Worm (Caenorhabditis elegans) whole organism, young adult: ENCODE results near the gene cca-1.
A peak's percentile ranks its signal among the peaks of the same experiment; 100 is the strongest.

Experiments used
- B0035.1 ChIP-seq: sonication (generic microtip); optimal IDR thresholded peaks from 2 replicates; lab custom pipeline; 2016; ENCODE audit warnings: missing genetic modification characterization, mild to moderate bottlenecking, missing compliant biosample characterization, missing genotype, missing genetic modification reagents
- F22D6.2 ChIP-seq: sonication (generic microtip); optimal IDR thresholded peaks from 2 replicates; lab custom pipeline; 2016; ENCODE audit warnings: mild to moderate bottlenecking, missing genetic modification characterization, missing compliant biosample characterization
- F33H1.4 ChIP-seq: fragments of 200-800 bp; sonication (Bioruptor generic); IDR thresholded peaks from 2 replicates; pipeline ENCODE4 v1.3.6; 2022; ENCODE audit warnings: missing genetic modification reagents, missing genetic modification characterization, missing compliant biosample characterization
- F49E8.2 ChIP-seq: sonication (generic microtip); optimal IDR thresholded peaks from 3 replicates; lab custom pipeline; 2017; ENCODE audit warnings: missing genetic modification characterization, mild to moderate bottlenecking, missing compliant biosample characterization, antibody characterized with exemption, moderate library complexity; ENCODE audit not compliant: insufficient read depth
- Y53F4B.3 ChIP-seq: fragments of 200-800 bp; sonication (Bioruptor generic); IDR thresholded peaks from 2 replicates; pipeline ENCODE4 v1.3.6; 2022; ENCODE audit warnings: missing genetic modification reagents, missing genetic modification characterization, missing compliant biosample characterization
- Y56A3A.18 ChIP-seq: fragments of 200-800 bp; sonication (Bioruptor generic); IDR thresholded peaks from 2 replicates; pipeline ENCODE4 v1.3.6; 2022; ENCODE audit warnings: missing genetic modification reagents, missing genetic modification characterization, missing compliant biosample characterization
- Y79H2A.3 ChIP-seq: fragments of 200-800 bp; sonication (Bioruptor generic); conservative IDR thresholded peaks from 2 replicates; pipeline ENCODE4 v1.3.6; 2022; ENCODE audit warnings: missing genetic modification reagents, missing genetic modification characterization, missing compliant biosample characterization
- akir-1 ChIP-seq: fragments of 200-800 bp; sonication (Bioruptor generic); optimal IDR thresholded peaks from 2 replicates; lab custom pipeline; 2018; ENCODE audit warnings: mild to moderate bottlenecking, missing genetic modification characterization, moderate library complexity, missing compliant biosample characterization
- aptf-2 ChIP-seq: fragments of 200-800 bp; sonication (Bioruptor generic); conservative IDR thresholded peaks from 2 replicates; pipeline ENCODE4 v1.3.6; 2022; ENCODE audit warnings: missing genetic modification reagents, missing genetic modification characterization, missing compliant biosample characterization
- athp-1 ChIP-seq: sonication (generic microtip); optimal IDR thresholded peaks from 2 replicates; lab custom pipeline; 2017; ENCODE audit warnings: mild to moderate bottlenecking, missing genetic modification characterization, missing compliant biosample characterization
- attf-6 ChIP-seq: fragments of 200-800 bp; sonication (Bioruptor generic); IDR thresholded peaks from 2 replicates; pipeline ENCODE4 v1.3.6; 2022; ENCODE audit warnings: missing genetic modification reagents, missing genetic modification characterization, missing compliant biosample characterization
- cebp-1 ChIP-seq, 2 experiments: fragments of 200-800 bp in 1 of 2; sonication (Bioruptor generic) in 1 of 2; sonication (generic microtip) in 1 of 2; IDR thresholded peaks in 1 of 2; optimal IDR thresholded peaks in 1 of 2; 2 replicates each; pipeline versions ENCODE4 v1.3.6 to Lab custom; 2017 to 2022; ENCODE audit warnings: missing compliant biosample characterization in 2 of 2, missing genetic modification characterization in 2 of 2, mild to moderate bottlenecking in 1 of 2, missing genetic modification reagents in 1 of 2, moderate library complexity in 1 of 2
- ceh-79 ChIP-seq: sonication (generic microtip); optimal IDR thresholded peaks from 2 replicates; lab custom pipeline; 2017; ENCODE audit warnings: mild to moderate bottlenecking, missing genetic modification characterization, missing compliant biosample characterization
- chd-7 ChIP-seq: sonication (generic microtip); optimal IDR thresholded peaks from 2 replicates; lab custom pipeline; 2016; ENCODE audit warnings: mild to moderate bottlenecking, missing genetic modification characterization, moderate library complexity, missing compliant biosample characterization
- dox-1 ChIP-seq: fragments of 200-800 bp; sonication (Bioruptor generic); IDR thresholded peaks from 2 replicates; pipeline ENCODE4 v1.3.6; 2022; ENCODE audit warnings: missing genetic modification reagents, missing genetic modification characterization, missing compliant biosample characterization
- egrh-3 ChIP-seq: fragments of 200-800 bp; sonication (Bioruptor generic); IDR thresholded peaks from 2 replicates; pipeline ENCODE4 v1.3.6; 2022; ENCODE audit warnings: missing genetic modification reagents, missing genetic modification characterization, missing compliant biosample characterization
- fkh-3 ChIP-seq: sonication (generic microtip); optimal IDR thresholded peaks from 2 replicates; lab custom pipeline; 2016; ENCODE audit warnings: mild to moderate bottlenecking, missing genetic modification characterization, missing compliant biosample characterization
- gei-17 ChIP-seq: fragments of 200-800 bp; sonication (Bioruptor generic); optimal IDR thresholded peaks from 2 replicates; lab custom pipeline; 2018; ENCODE audit warnings: mild to moderate bottlenecking, missing genetic modification characterization, missing compliant biosample characterization
- him-1 ChIP-seq: sonication (generic microtip); optimal IDR thresholded peaks from 2 replicates; lab custom pipeline; 2016; ENCODE audit warnings: missing genotype, missing genetic modification reagents, missing genetic modification characterization, missing compliant biosample characterization
- hmg-1.2 ChIP-seq: fragments of 200-800 bp; sonication (Bioruptor generic); IDR thresholded peaks from 2 replicates; pipeline ENCODE4 v1.3.6; 2022; ENCODE audit warnings: missing genetic modification reagents, missing genetic modification characterization, missing compliant biosample characterization
- hsf-1 ChIP-seq: fragments of 200-800 bp; sonication (Bioruptor generic); IDR thresholded peaks from 2 replicates; pipeline ENCODE4 v1.3.6; 2022; ENCODE audit warnings: missing genetic modification reagents, missing genetic modification characterization, missing compliant biosample characterization
- lag-1 ChIP-seq: fragments of 200-800 bp; sonication (Bioruptor generic); IDR thresholded peaks from 2 replicates; pipeline ENCODE4 v1.3.6; 2022; ENCODE audit warnings: missing genetic modification reagents, missing genetic modification characterization, missing compliant biosample characterization
- let-526 ChIP-seq: fragments of 200-800 bp; sonication (Bioruptor generic); IDR thresholded peaks from 2 replicates; pipeline ENCODE4 v1.3.6; 2022; ENCODE audit warnings: missing genetic modification reagents, missing genetic modification characterization, missing compliant biosample characterization
- lin-35 ChIP-seq, 3 experiments: fragments of 150-350 bp in 2 of 3; sonication (generic microtip) in 1 of 3; optimal IDR thresholded peaks; 2 replicates each; lab custom pipeline; 2014 to 2018; ENCODE audit warnings: missing biosample characterization in 3 of 3, missing genetic modification characterization in 3 of 3, missing genetic modification reagents in 3 of 3
- madf-6 ChIP-seq: fragments of 200-800 bp; sonication (Bioruptor generic); IDR thresholded peaks from 2 replicates; pipeline ENCODE4 v1.3.6; 2022; ENCODE audit warnings: missing genetic modification reagents, missing genetic modification characterization, missing compliant biosample characterization
- madf-8 ChIP-seq: fragments of 200-800 bp; sonication (Bioruptor generic); conservative IDR thresholded peaks from 2 replicates; pipeline ENCODE4 v1.3.6; 2022; ENCODE audit warnings: missing genetic modification reagents, missing genetic modification characterization, missing compliant biosample characterization
- mxl-1 ChIP-seq: sonication (generic microtip); optimal IDR thresholded peaks from 2 replicates; lab custom pipeline; 2016; ENCODE audit warnings: missing genetic modification characterization, missing compliant biosample characterization
- nfyb-1 ChIP-seq: fragments of 200-800 bp; sonication (Bioruptor generic); IDR thresholded peaks from 2 replicates; pipeline ENCODE4 v1.3.6; 2022; ENCODE audit warnings: missing genetic modification reagents, missing genetic modification characterization, missing compliant biosample characterization
- nhr-80 ChIP-seq: sonication (generic microtip); optimal IDR thresholded peaks from 2 replicates; lab custom pipeline; 2016; ENCODE audit warnings: missing genetic modification characterization, missing compliant biosample characterization
- sdz-38 ChIP-seq: sonication (generic microtip); optimal IDR thresholded peaks from 2 replicates; lab custom pipeline; 2016; ENCODE audit warnings: missing genotype, missing genetic modification characterization, missing compliant biosample characterization
- somi-1 ChIP-seq: fragments of 200-800 bp; sonication (Bioruptor generic); optimal IDR thresholded peaks from 2 replicates; lab custom pipeline; 2018; ENCODE audit warnings: mild to moderate bottlenecking, missing genetic modification characterization, missing compliant biosample characterization
- zfh-2 ChIP-seq: fragments of 200-800 bp; sonication (Bioruptor generic); conservative IDR thresholded peaks from 2 replicates; pipeline ENCODE4 v1.3.6; 2022; ENCODE audit warnings: missing genetic modification reagents, missing genetic modification characterization, missing compliant biosample characterization
- ztf-22 ChIP-seq: fragments of 200-800 bp; sonication (Bioruptor generic); optimal IDR thresholded peaks from 2 replicates; lab custom pipeline; 2018; ENCODE audit warnings: mild to moderate bottlenecking, missing genetic modification characterization, moderate library complexity, missing compliant biosample characterization
- ztf-28 ChIP-seq: fragments of 200-800 bp; sonication (Bioruptor generic); IDR thresholded peaks from 2 replicates; pipeline ENCODE4 v1.3.6; 2022; ENCODE audit warnings: missing genetic modification reagents, missing genetic modification characterization, missing compliant biosample characterization

cca-1 gene

ce11 chrX:7817555-7817954 is 58.2 kb downstream of the cca-1 start:
- TF ChIP-seq ceh-79 (no peak), athp-1 (tag; lab: Kevin White, UChicago) (no peak), lag-1 (GFP tag; lab: Robert Waterston, UW) (no peak), sdz-38 (tag; lab: Kevin White, UChicago) (no peak), Y79H2A.3 (GFP tag; lab: Robert Waterston, UW) (no peak), Y53F4B.3 (GFP tag; lab: Robert Waterston, UW) (no peak), aptf-2 (no peak), nhr-80 (tag; lab: Kevin White, UChicago) (no peak), gei-17 (GFP tag; lab: Kevin White, UChicago) (no peak), him-1 (tag; lab: Kevin White, UChicago) (no peak), madf-8 (GFP tag; lab: Robert Waterston, UW) (no peak)

ce11 chrX:7816434-7816974 is 59.2 kb downstream of the cca-1 start, which contains the start of the genes sek-1 and R03G5.6:
Gene sek-1 (plus strand): TSS chrX:7816734.
Gene R03G5.6 (minus strand): TSS chrX:7816924.
- no peak for TF ChIP-seq him-1 (tag; lab: Kevin White, UChicago)

- TF ChIP-seq ztf-22 (GFP tag; lab: Kevin White, UChicago) (no peak), cebp-1 (GFP tag; IDR thresholded peaks at IDR 0.05; lab: Robert Waterston, UW) (peak; percentile 31; the same call in 1 of the 2 replicates), cebp-1 (tag; optimal IDR thresholded peaks at IDR 0.05; lab: Kevin White, UChicago) (peak; percentile 83)
- TF ChIP-seq, all 124 proteins: peak for 1
Measured at ce11 chrX:7815230-7815629, 60.5 kb downstream of the cca-1 start.

- TF ChIP-seq cebp-1 (GFP tag; IDR thresholded peaks at IDR 0.05; lab: Robert Waterston, UW) (no peak), cebp-1 (tag; optimal IDR thresholded peaks at IDR 0.05; lab: Kevin White, UChicago) (no peak), nfyb-1 (GFP tag; lab: Robert Waterston, UW) (no peak), akir-1 (GFP tag; lab: Kevin White, UChicago) (no peak), egrh-3 (GFP tag; lab: Robert Waterston, UW) (peak; percentile 74), nhr-80 (tag; lab: Kevin White, UChicago) (peak; percentile 16), dox-1 (GFP tag; lab: Robert Waterston, UW) (peak; percentile 55), let-526 (GFP tag; lab: Robert Waterston, UW) (0 out of 2 replicates have a peak, but pooled peaks have one; percentile 38), somi-1 (peak; percentile 19), zfh-2 (peak; percentile 56), hmg-1.2 (GFP tag; lab: Robert Waterston, UW) (peak; percentile 57; the same call in 1 of the 2 replicates)
Measured at ce11 chrX:7814747-7815146, 61.0 kb downstream of the cca-1 start.

ce11 chrX:7810991-7811390 is 64.8 kb downstream of the cca-1 start:
- TF ChIP-seq ztf-28 (GFP tag; lab: Robert Waterston, UW) (no peak), attf-6 (no peak), nfyb-1 (GFP tag; lab: Robert Waterston, UW) (no peak), somi-1 (no peak), hsf-1 (no peak), madf-6 (GFP tag; lab: Robert Waterston, UW) (no peak), mxl-1 (no peak), F33H1.4 (GFP tag; lab: Robert Waterston, UW) (no peak), Y56A3A.18 (GFP tag; lab: Robert Waterston, UW) (no peak), F22D6.2 (tag; lab: Kevin White, UChicago) (no peak), lin-35 (GFP tag; optimal IDR thresholded peaks at IDR 0.05; lab: Kevin White, UChicago) (no peak), F49E8.2 (tag; lab: Kevin White, UChicago) (no peak), fkh-3 (tag; lab: Kevin White, UChicago) (no peak), Y53F4B.3 (GFP tag; lab: Robert Waterston, UW) (no peak), chd-7 (tag; lab: Kevin White, UChicago) (no peak), B0035.1 (no peak), sdz-38 (tag; lab: Kevin White, UChicago) (no peak)
